Fruit fly (Drosophila melanogaster) whole organism, prepupa: Measurements from ENCODE around the gene dpr19.

Experiments
- Blimp-1 ChIP-seq: fragments of 200-800 bp; sonication (Bioruptor generic); optimal IDR thresholded peaks from 3 replicates; lab custom pipeline; 2017; ENCODE audit warnings: missing biosample characterization, missing genetic modification characterization, mild to moderate bottlenecking, moderate library complexity, missing genetic modification reagents
- CG10631 ChIP-seq: fragments of 200-800 bp; sonication (Bioruptor generic); optimal IDR thresholded peaks from 2 replicates; lab custom pipeline; 2016; ENCODE audit warnings: missing biosample characterization, missing genetic modification characterization
- CG10669 ChIP-seq: fragments of 200-800 bp; sonication (Bioruptor generic); optimal IDR thresholded peaks from 3 replicates; lab custom pipeline; 2018; ENCODE audit warnings: missing biosample characterization, mild to moderate bottlenecking, missing genetic modification characterization, moderate library complexity
- CG11762 ChIP-seq: fragments of 200-800 bp; sonication (Bioruptor generic); optimal IDR thresholded peaks from 3 replicates; lab custom pipeline; 2016; ENCODE audit warnings: missing biosample characterization, missing genetic modification characterization; ENCODE audit not compliant: insufficient read depth
- CG3032 ChIP-seq: fragments of 200-800 bp; optimal IDR thresholded peaks from 2 replicates; lab custom pipeline; 2019; ENCODE audit warnings: missing biosample characterization, mild to moderate bottlenecking, missing genetic modification characterization, moderate library complexity
- CG31627 ChIP-seq: fragments of 200-800 bp; sonication (Bioruptor generic); optimal IDR thresholded peaks from 3 replicates; lab custom pipeline; 2016; ENCODE audit warnings: missing biosample characterization, missing genetic modification characterization
- CG4318 ChIP-seq: fragments of 200-800 bp; sonication (Bioruptor generic); optimal IDR thresholded peaks from 3 replicates; lab custom pipeline; 2017; ENCODE audit warnings: missing biosample characterization, mild to moderate bottlenecking, missing genetic modification characterization
- CG6276 ChIP-seq: fragments of 200-800 bp; sonication (Bioruptor generic); optimal IDR thresholded peaks from 2 replicates; lab custom pipeline; 2017; ENCODE audit warnings: missing biosample characterization, mild to moderate bottlenecking, missing genetic modification characterization
- CG7368 ChIP-seq: fragments of 200-800 bp; sonication (Bioruptor generic); optimal IDR thresholded peaks from 3 replicates; lab custom pipeline; 2016; ENCODE audit warnings: missing biosample characterization, missing genetic modification characterization
- CG8119 ChIP-seq: fragments of 200-800 bp; sonication (Bioruptor generic); IDR thresholded peaks from 3 replicates; pipeline ENCODE4 v1.3.6; 2022; ENCODE audit warnings: missing biosample characterization, missing genetic modification characterization
- CG8319 ChIP-seq: fragments of 200-800 bp; sonication (Bioruptor generic); optimal IDR thresholded peaks from 3 replicates; lab custom pipeline; 2016; ENCODE audit warnings: missing biosample characterization, missing genetic modification characterization
- CG8632 ChIP-seq: fragments of 200-800 bp; sonication (Bioruptor generic); optimal IDR thresholded peaks from 3 replicates; lab custom pipeline; 2016; ENCODE audit warnings: missing biosample characterization, missing genetic modification characterization
- Eip78C ChIP-seq: fragments of 200-800 bp; sonication (Bioruptor generic); peaks from one replicate; lab custom pipeline; 2016; ENCODE audit warnings: missing biosample characterization, missing genetic modification characterization
- Eip93F ChIP-seq: fragments of 200-800 bp; sonication (Bioruptor generic); optimal IDR thresholded peaks from 2 replicates; lab custom pipeline; 2016; ENCODE audit warnings: missing biosample characterization, mild to moderate bottlenecking, missing genetic modification characterization
- Ets96B ChIP-seq: fragments of 200-800 bp; optimal IDR thresholded peaks from 2 replicates; lab custom pipeline; 2019; ENCODE audit warnings: missing biosample characterization, mild to moderate bottlenecking, missing genetic modification characterization, moderate library complexity
- Hr39 ChIP-seq: fragments of 200-800 bp; sonication (Bioruptor generic); optimal IDR thresholded peaks from 2 replicates; lab custom pipeline; 2016; ENCODE audit warnings: missing biosample characterization, missing genetic modification characterization
- Sox14 ChIP-seq: fragments of 200-800 bp; sonication (Bioruptor generic); optimal IDR thresholded peaks from 3 replicates; lab custom pipeline; 2016; ENCODE audit warnings: missing biosample characterization, missing genetic modification characterization
- dsx ChIP-seq: fragments of 200-800 bp; optimal IDR thresholded peaks from 3 replicates; lab custom pipeline; 2019; ENCODE audit warnings: missing biosample characterization, mild to moderate bottlenecking, missing genetic modification characterization, moderate library complexity; ENCODE audit not compliant: poor library complexity, severe bottlenecking
- eg ChIP-seq: fragments of 200-800 bp; sonication (Bioruptor generic); IDR thresholded peaks from 3 replicates; pipeline ENCODE4 v1.3.6; 2022; ENCODE audit warnings: missing biosample characterization, missing genetic modification characterization
- esn ChIP-seq: fragments of 200-800 bp; sonication (Bioruptor generic); optimal IDR thresholded peaks from 2 replicates; lab custom pipeline; 2016; ENCODE audit warnings: missing biosample characterization, mild to moderate bottlenecking, missing genetic modification characterization, moderate library complexity
- fd59A ChIP-seq: fragments of 200-800 bp; sonication (Bioruptor generic); optimal IDR thresholded peaks from 2 replicates; lab custom pipeline; 2017; ENCODE audit warnings: missing biosample characterization, mild to moderate bottlenecking, missing genetic modification characterization, missing genetic modification reagents
- ss ChIP-seq, 2 experiments: fragments of 200-800 bp; sonication (Bioruptor generic); optimal IDR thresholded peaks; 2 replicates in 1 of 2; 3 replicates in 1 of 2; lab custom pipeline; 2017 to 2018; ENCODE audit warnings: mild to moderate bottlenecking in 2 of 2, missing biosample characterization in 2 of 2, missing genetic modification characterization in 2 of 2, moderate library complexity in 1 of 2
- svp ChIP-seq: fragments of 200-800 bp; sonication (Bioruptor generic); peaks from one replicate; lab custom pipeline; 2016; ENCODE audit warnings: missing biosample characterization, missing genetic modification characterization
- topi ChIP-seq: fragments of 200-800 bp; sonication (Bioruptor generic); optimal IDR thresholded peaks from 3 replicates; lab custom pipeline; 2016; ENCODE audit warnings: missing biosample characterization, missing genetic modification characterization
- vri ChIP-seq: fragments of 200-800 bp; sonication (Bioruptor generic); optimal IDR thresholded peaks from 3 replicates; lab custom pipeline; 2016; ENCODE audit warnings: missing biosample characterization, mild to moderate bottlenecking, missing genetic modification characterization

Gene dpr19

DNA sequence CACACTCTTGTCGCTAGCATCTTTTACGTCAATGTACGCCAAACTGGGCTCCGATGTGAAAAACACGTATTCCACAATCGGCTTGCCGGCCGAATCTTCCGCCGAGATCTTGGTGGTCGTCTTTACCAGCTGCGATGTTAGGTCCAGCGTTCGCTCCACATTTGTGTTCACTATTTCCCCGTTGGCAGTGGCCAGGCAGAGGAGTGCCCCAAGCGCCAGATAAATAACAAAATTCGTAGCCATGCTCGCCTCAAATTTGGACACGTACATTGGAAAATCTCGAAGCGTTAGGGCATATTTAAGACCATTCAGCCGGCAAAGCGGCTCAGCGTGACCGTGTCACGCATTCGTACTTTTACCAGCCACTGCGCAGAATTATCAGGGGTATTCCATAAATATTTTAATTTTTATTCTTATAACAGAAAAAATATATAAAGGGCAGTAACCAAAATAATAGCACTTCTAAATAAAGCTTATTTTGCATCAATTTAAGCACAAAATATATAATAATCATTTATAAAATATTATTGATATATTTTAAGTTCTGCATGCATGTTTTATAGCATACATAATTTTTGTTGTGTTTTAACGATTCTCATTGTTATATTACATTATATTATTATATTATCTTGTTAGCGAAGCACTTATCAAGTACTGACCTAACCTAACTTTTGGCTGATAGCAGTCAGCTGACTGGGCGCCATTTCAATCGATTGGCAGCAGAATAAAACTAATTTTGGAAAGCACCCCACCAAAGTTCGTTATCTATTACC, at the start of gene dpr19, which contains the start of gene CG33303 (continued):
- no peak for TF ChIP-seq ss (GFP tag; optimal IDR thresholded peaks at IDR 0.05; lab: Kevin White, UChicago)
- no peak for TF ChIP-seq topi
- TF ChIP-seq CG7368 = no peak
- TF ChIP-seq fd59A = no peak
- TF ChIP-seq Ets96B (tag; lab: Kevin White, UChicago) = peak; percentile 60
- no peak for TF ChIP-seq CG11762 (GFP tag; lab: Kevin White, UChicago)
- TF ChIP-seq CG31627 = no peak
- TF ChIP-seq eg = no peak
- no peak for TF ChIP-seq svp (GFP tag; lab: Kevin White, UChicago)

DNA sequence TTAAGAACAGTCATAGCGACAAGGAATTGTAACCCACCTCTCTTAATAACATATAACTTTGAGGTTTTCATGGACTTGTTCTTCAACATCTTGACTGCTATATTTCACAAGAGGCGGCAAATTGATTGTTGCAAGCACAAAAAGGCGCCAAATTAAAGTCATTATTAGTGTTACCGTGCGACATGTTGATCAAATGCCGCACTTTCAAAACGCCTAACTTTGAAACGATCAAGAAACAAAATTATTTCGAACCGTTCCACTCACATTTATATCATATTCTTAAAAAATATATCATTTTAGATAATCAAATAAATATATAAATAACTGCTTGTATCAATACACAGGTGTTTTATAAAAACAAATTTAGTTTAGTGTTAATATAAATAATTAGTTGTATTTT, 48.2 kb upstream of the dpr19 start, which contains the start of gene RnrL:
Gene RnrL, minus strand, starts transcription at position 154 of the 400 bp plus-strand sequence.
- TF ChIP-seq CG4318 (GFP tag; lab: Kevin White, UChicago) = no peak
- peak; percentile 7 for TF ChIP-seq dsx (GFP tag; lab: Kevin White, UChicago)

DNA sequence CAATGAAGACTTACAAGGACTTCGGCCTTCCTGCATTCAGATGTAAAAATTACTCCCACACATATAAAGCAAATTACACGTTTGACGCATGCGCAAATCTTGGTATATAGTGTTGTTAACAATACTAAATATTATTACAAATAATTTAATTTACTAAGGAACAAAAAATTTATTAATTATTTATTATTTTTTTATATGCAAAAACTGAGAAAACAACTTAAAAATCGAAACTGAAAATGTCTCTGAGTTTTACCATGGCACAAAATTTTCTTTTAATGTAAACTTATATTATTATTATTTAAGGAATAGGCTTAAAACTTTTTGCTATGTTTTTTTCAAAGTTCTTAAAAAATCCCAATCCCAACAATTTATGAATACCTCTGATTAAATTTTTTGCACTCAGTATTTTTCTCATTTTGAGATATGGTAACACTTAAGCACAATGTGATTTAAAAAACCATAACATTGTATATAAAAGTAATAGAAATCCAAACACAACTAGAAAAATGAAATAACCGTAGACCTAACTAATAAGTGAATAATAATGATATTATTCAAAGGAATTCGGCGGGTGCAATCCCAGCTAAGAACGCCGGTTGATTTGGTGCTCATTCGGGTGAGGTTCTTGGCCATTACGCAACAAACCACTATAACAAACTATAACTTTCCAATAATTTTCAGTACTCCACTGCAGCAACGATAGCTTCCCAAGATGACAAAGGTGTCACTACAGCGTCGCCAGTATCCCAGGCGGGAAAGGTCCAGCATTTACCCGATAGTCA, 44.7 kb upstream of the dpr19 start, which contains the start of the genes Schip1 and Cox10:
Gene Schip1, minus strand, starts transcription at position 51 of the 782 bp plus-strand sequence.
Gene Cox10, plus strand, starts transcription at position 406 of the 782 bp plus-strand sequence.
- peak; percentile 12 for TF ChIP-seq CG3032 (tag; lab: Kevin White, UChicago)
- peak; percentile 39 for TF ChIP-seq vri
- TF ChIP-seq dsx (GFP tag; lab: Kevin White, UChicago) = peak; percentile 86
- TF ChIP-seq CG8632 = no peak
- no peak for TF ChIP-seq CG10631 (GFP tag; lab: Kevin White, UChicago)
- no peak for TF ChIP-seq Sox14 (GFP tag; lab: Kevin White, UChicago)

DNA sequence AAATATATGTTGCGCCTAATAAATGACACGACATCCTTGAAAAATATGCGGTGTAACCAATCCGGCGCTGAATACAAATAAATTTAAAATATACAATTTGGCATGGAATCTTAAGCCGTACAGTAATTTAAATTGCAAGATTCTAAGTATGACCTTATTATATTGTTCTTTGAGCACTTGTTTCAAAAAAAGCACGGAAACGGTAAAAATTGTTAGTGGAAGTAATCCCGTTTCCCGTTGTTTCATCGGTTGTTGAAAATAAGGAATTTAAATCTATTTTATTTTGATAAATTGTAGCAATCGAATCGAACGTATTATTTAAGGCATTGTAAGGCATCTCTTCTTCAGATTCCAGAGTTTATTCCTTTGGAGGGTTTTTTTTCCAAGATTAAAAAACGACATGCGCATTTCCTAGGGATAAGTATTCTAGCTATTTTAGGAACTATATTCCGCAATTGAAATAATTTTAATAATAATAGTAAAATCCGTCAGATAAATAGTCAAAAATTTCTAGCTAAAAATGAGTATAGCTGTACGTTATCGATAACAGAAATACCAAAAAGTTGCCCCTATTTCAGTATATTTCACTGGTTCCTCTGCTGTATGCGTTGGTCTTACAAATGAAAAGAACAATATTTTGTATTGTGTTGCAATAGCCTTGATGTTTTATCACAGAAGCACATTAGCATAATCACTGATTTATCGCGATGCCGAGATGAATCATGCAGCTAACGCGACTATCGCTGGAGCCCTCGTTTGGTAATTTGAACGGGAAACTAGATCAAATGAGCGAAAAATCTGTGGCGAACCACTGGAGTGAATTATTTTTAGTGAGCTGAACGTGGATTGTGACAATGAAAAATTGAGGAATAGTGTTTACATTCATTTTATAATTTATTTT, 42.6 kb upstream of the dpr19 start, which contains the start of gene GATAd:
Gene GATAd, plus strand, starts transcription at position 644 of the 901 bp plus-strand sequence.
- TF ChIP-seq Sox14 (GFP tag; lab: Kevin White, UChicago) = peak; percentile 20
- peak; percentile 1 for TF ChIP-seq CG3032 (tag; lab: Kevin White, UChicago)
- TF ChIP-seq CG10669 = no peak
- peak; percentile 41 for TF ChIP-seq Eip78C (GFP tag; lab: Kevin White, UChicago)
- TF ChIP-seq esn (GFP tag; lab: Kevin White, UChicago) = peak; percentile 21
- TF ChIP-seq Hr39 (GFP tag; lab: Kevin White, UChicago) = no peak
- no peak for TF ChIP-seq Blimp-1
- peak; percentile 16 for TF ChIP-seq vri
- TF ChIP-seq Eip93F (GFP tag; lab: Kevin White, UChicago) = no peak
- TF ChIP-seq CG8319 = no peak
- TF ChIP-seq eg = no peak
- peak; percentile 28 for TF ChIP-seq dsx (GFP tag; lab: Kevin White, UChicago)

DNA sequence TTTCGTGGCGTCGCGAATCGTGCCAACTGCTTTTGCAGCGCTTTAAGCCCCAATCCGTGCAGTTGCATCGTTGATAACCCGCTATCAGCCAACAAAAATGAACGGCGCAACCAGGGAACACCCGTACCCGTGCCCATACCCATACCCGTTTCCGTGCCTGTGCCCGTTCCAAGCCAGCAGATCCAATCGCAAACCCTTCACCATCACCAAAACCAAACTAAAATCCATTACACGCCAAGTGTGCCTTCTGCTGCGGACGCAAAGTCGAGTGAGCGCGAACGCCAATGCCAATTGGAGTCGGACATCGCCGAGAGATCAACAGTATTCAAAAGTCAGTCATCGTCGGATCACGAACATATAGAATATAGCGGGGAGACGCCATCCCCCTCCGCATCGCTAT, 41.8 kb upstream of the dpr19 start:
- TF ChIP-seq CG8119 (GFP tag; lab: Robert Waterston, UW) (no peak), dsx (GFP tag; lab: Kevin White, UChicago) (no peak), vri (no peak), svp (GFP tag; lab: Kevin White, UChicago) (peak; percentile 60), ss (GFP tag; optimal IDR thresholded peaks at IDR 0.05; lab: Kevin White, UChicago) (no peak), CG6276 (no peak)
